Fruit fly (Drosophila melanogaster): ENCODE results near the gene Rbsn-5.

- TF ChIP-seq Dll (optimal IDR thresholded peaks at IDR 0.05) (no peak), EcR (GFP tag; optimal IDR thresholded peaks at IDR 0.05) (no peak)
These were observed 44.1 kb downstream of the Rbsn-5 start for dm6 chr2L:8203748-8204147.
